Fruit fly (Drosophila melanogaster) whole organism, prepupa: Measurements from ENCODE around the gene ChT.

ENCODE experiments used
- CG10669 ChIP-seq: fragments of 200-800 bp; sonication (Bioruptor generic); optimal IDR thresholded peaks from 3 replicates; lab custom pipeline; 2018; ENCODE audit warnings: missing biosample characterization, mild to moderate bottlenecking, missing genetic modification characterization, moderate library complexity
- CG31627 ChIP-seq: fragments of 200-800 bp; sonication (Bioruptor generic); optimal IDR thresholded peaks from 3 replicates; lab custom pipeline; 2016; ENCODE audit warnings: missing biosample characterization, missing genetic modification characterization
- CG8119 ChIP-seq: fragments of 200-800 bp; sonication (Bioruptor generic); IDR thresholded peaks from 3 replicates; pipeline ENCODE4 v1.3.6; 2022; ENCODE audit warnings: missing biosample characterization, missing genetic modification characterization
- CG8319 ChIP-seq: fragments of 200-800 bp; sonication (Bioruptor generic); optimal IDR thresholded peaks from 3 replicates; lab custom pipeline; 2016; ENCODE audit warnings: missing biosample characterization, missing genetic modification characterization
- Gug ChIP-seq: fragments of 200-800 bp; sonication (Bioruptor generic); IDR thresholded peaks from 2 replicates; pipeline ENCODE4 v1.3.6; 2022; ENCODE audit warnings: missing biosample characterization, missing genetic modification characterization
- Hr39 ChIP-seq: fragments of 200-800 bp; sonication (Bioruptor generic); optimal IDR thresholded peaks from 2 replicates; lab custom pipeline; 2016; ENCODE audit warnings: missing biosample characterization, missing genetic modification characterization
- acj6 ChIP-seq: fragments of 200-800 bp; sonication (Bioruptor generic); optimal IDR thresholded peaks from 3 replicates; lab custom pipeline; 2016; ENCODE audit warnings: missing biosample characterization, missing genetic modification characterization
- fkh ChIP-seq: fragments of 200-800 bp; sonication (Bioruptor generic); optimal IDR thresholded peaks from 3 replicates; lab custom pipeline; 2017; ENCODE audit warnings: missing biosample characterization, mild to moderate bottlenecking, missing genetic modification characterization, moderate library complexity
- lz ChIP-seq: fragments of 200-800 bp; sonication (Bioruptor generic); optimal IDR thresholded peaks from 3 replicates; lab custom pipeline; 2016; ENCODE audit warnings: missing biosample characterization, missing genetic modification characterization
- net ChIP-seq: fragments of 200-800 bp; sonication (Bioruptor generic); optimal IDR thresholded peaks from 3 replicates; lab custom pipeline; 2016; ENCODE audit warnings: missing biosample characterization, missing genetic modification characterization
- pdm3 ChIP-seq: fragments of 200-800 bp; sonication (Bioruptor generic); optimal IDR thresholded peaks from 3 replicates; lab custom pipeline; 2016; ENCODE audit warnings: missing biosample characterization, missing genetic modification characterization
- salr ChIP-seq, 2 experiments: fragments of 200-800 bp; sonication (Bioruptor generic); optimal IDR thresholded peaks; 3 replicates each; lab custom pipeline; 2016 to 2018; ENCODE audit warnings: missing biosample characterization in 2 of 2, missing genetic modification characterization in 2 of 2, mild to moderate bottlenecking in 1 of 2

dm6 chr3R:18667659-18668248 is 12.7 kb upstream of the ChT start, which contains the start of gene CG31229:
- TF ChIP-seq Gug (GFP tag; lab: Robert Waterston, UW) (no peak), CG8319 (GFP tag; lab: Kevin White, UChicago) (no peak), lz (GFP tag; lab: Kevin White, UChicago) (no peak), net (GFP tag; lab: Kevin White, UChicago) (no peak), acj6 (no peak), Hr39 (no peak), salr (GFP tag; optimal IDR thresholded peaks at IDR 0.05; lab: Kevin White, UChicago) (no peak), CG8119 (GFP tag; lab: Robert Waterston, UW) (no peak), CG31627 (GFP tag; lab: Kevin White, UChicago) (no peak), fkh (no peak), CG10669 (GFP tag; lab: Kevin White, UChicago) (no peak), pdm3 (GFP tag; lab: Kevin White, UChicago) (no peak)
